Fruit fly (Drosophila melanogaster) whole organism, embryonic: ENCODE data around the gene CG7227.
A peak's percentile ranks its signal among the peaks of the same experiment; 100 is the strongest.

Experiments used
- ATbp ChIP-seq: fragments of 200-800 bp; sonication (Bioruptor generic); optimal IDR thresholded peaks from 2 replicates; lab custom pipeline; 2017; ENCODE audit warnings: missing biosample characterization, mild to moderate bottlenecking, missing genetic modification characterization, missing genetic modification reagents
- Atf-2 ChIP-seq: fragments of 200-800 bp; sonication (Bioruptor generic); optimal IDR thresholded peaks from 2 replicates; lab custom pipeline; 2016; ENCODE audit warnings: missing biosample characterization, missing genetic modification characterization
- Atf3 ChIP-seq: fragments of 200-800 bp; sonication (Bioruptor generic); optimal IDR thresholded peaks from 3 replicates; lab custom pipeline; 2016; ENCODE audit warnings: missing biosample characterization, missing genetic modification characterization
- C15 ChIP-seq: fragments of 200-800 bp; sonication (Bioruptor generic); IDR thresholded peaks from 3 replicates; pipeline ENCODE4 v1.3.6; 2022; ENCODE audit warnings: missing biosample characterization, missing genetic modification characterization
- CG10274 ChIP-seq: fragments of 200-800 bp; sonication (Bioruptor generic); optimal IDR thresholded peaks from 3 replicates; lab custom pipeline; 2017; ENCODE audit warnings: missing biosample characterization, mild to moderate bottlenecking, missing genetic modification characterization
- CG12236 ChIP-seq: fragments of 200-800 bp; sonication (Bioruptor generic); optimal IDR thresholded peaks from 2 replicates; lab custom pipeline; 2016; ENCODE audit warnings: missing biosample characterization, missing genetic modification characterization
- CG12299 ChIP-seq: fragments of 200-800 bp; sonication (Bioruptor generic); optimal IDR thresholded peaks from 2 replicates; lab custom pipeline; 2018; ENCODE audit warnings: missing biosample characterization, mild to moderate bottlenecking, missing genetic modification characterization
- CG13894 ChIP-seq: fragments of 200-800 bp; sonication (Bioruptor generic); optimal IDR thresholded peaks from 3 replicates; lab custom pipeline; 2018; ENCODE audit warnings: missing biosample characterization, mild to moderate bottlenecking, missing genetic modification characterization, moderate library complexity
- CG15269 ChIP-seq: fragments of 200-800 bp; sonication (Bioruptor generic); optimal IDR thresholded peaks from 2 replicates; lab custom pipeline; 2018; ENCODE audit warnings: missing biosample characterization, mild to moderate bottlenecking, missing genetic modification characterization, moderate library complexity
- CG17612 ChIP-seq: fragments of 200-800 bp; sonication (Bioruptor generic); IDR thresholded peaks from 2 replicates; pipeline ENCODE4 v1.3.6; 2022; ENCODE audit warnings: missing biosample characterization, missing genetic modification characterization
- CG2202 ChIP-seq: fragments of 200-800 bp; sonication (Bioruptor generic); optimal IDR thresholded peaks from 2 replicates; lab custom pipeline; 2018; ENCODE audit warnings: missing biosample characterization, mild to moderate bottlenecking, missing genetic modification characterization
- CG2875 ChIP-seq: fragments of 200-800 bp; sonication (Bioruptor generic); optimal IDR thresholded peaks from 2 replicates; lab custom pipeline; 2017; ENCODE audit warnings: missing biosample characterization, mild to moderate bottlenecking, missing genetic modification characterization, missing genetic modification reagents
- CG33213 ChIP-seq: fragments of 200-800 bp; sonication (Bioruptor generic); optimal IDR thresholded peaks from 3 replicates; lab custom pipeline; 2016; ENCODE audit warnings: missing biosample characterization, missing genetic modification characterization
- CG43689 ChIP-seq: fragments of 200-800 bp; sonication (Bioruptor generic); IDR thresholded peaks from 2 replicates; pipeline ENCODE4 v1.3.6; 2022; ENCODE audit warnings: missing biosample characterization, missing genetic modification characterization
- CG6791 ChIP-seq: fragments of 200-800 bp; sonication (Bioruptor generic); IDR thresholded peaks from 3 replicates; pipeline ENCODE4 v1.3.6; 2022; ENCODE audit warnings: missing biosample characterization, missing genetic modification characterization; ENCODE audit not compliant: partially characterized antibody
- CG7372 ChIP-seq: fragments of 200-800 bp; sonication (Bioruptor generic); IDR thresholded peaks from 2 replicates; pipeline ENCODE4 v1.3.6; 2022; ENCODE audit warnings: missing biosample characterization, missing genetic modification characterization
- CG7963 ChIP-seq: fragments of 200-800 bp; sonication (Bioruptor generic); IDR thresholded peaks from 3 replicates; pipeline ENCODE4 v1.3.6; 2022; ENCODE audit warnings: missing biosample characterization, missing genetic modification characterization; ENCODE audit not compliant: partially characterized antibody
- CG8388 ChIP-seq: fragments of 200-800 bp; sonication (Bioruptor generic); optimal IDR thresholded peaks from 2 replicates; lab custom pipeline; 2019; ENCODE audit warnings: missing biosample characterization, mild to moderate bottlenecking, missing genetic modification characterization, moderate library complexity
- CG8944 ChIP-seq: fragments of 200-800 bp; sonication (Bioruptor generic); optimal IDR thresholded peaks from 3 replicates; lab custom pipeline; 2016; ENCODE audit warnings: missing biosample characterization, missing genetic modification characterization
- CG9727 ChIP-seq: fragments of 200-800 bp; sonication (Bioruptor generic); optimal IDR thresholded peaks from 3 replicates; lab custom pipeline; 2017; ENCODE audit warnings: missing biosample characterization, mild to moderate bottlenecking, missing genetic modification characterization
- CG9797 ChIP-seq: fragments of 200-800 bp; sonication (Bioruptor generic); optimal IDR thresholded peaks from 3 replicates; lab custom pipeline; 2018; ENCODE audit warnings: missing biosample characterization, mild to moderate bottlenecking, missing genetic modification characterization
- CG9876 ChIP-seq: fragments of 200-800 bp; sonication (Bioruptor generic); optimal IDR thresholded peaks from 2 replicates; lab custom pipeline; 2016; ENCODE audit warnings: missing biosample characterization, missing genetic modification characterization
- CrebB ChIP-seq: fragments of 200-800 bp; sonication (Bioruptor generic); optimal IDR thresholded peaks from 3 replicates; lab custom pipeline; 2018; ENCODE audit warnings: missing biosample characterization, mild to moderate bottlenecking, missing genetic modification characterization
- Dip2 ChIP-seq: fragments of 200-800 bp; sonication (Bioruptor generic); IDR thresholded peaks from 2 replicates; pipeline ENCODE4 v1.3.6; 2022; ENCODE audit warnings: missing biosample characterization, missing genetic modification characterization
- Drgx ChIP-seq: fragments of 200-800 bp; sonication (Bioruptor generic); IDR thresholded peaks from 2 replicates; pipeline ENCODE4 v1.3.6; 2022; ENCODE audit warnings: missing biosample characterization, missing genetic modification characterization
- H15 ChIP-seq: fragments of 200-800 bp; sonication (Bioruptor generic); IDR thresholded peaks from 3 replicates; pipeline ENCODE4 v1.3.6; 2022; ENCODE audit warnings: missing biosample characterization, missing genetic modification characterization
- Hr3 ChIP-seq: fragments of 200-800 bp; sonication (Bioruptor generic); optimal IDR thresholded peaks from 3 replicates; lab custom pipeline; 2016; ENCODE audit warnings: missing biosample characterization, missing genetic modification characterization
- Med ChIP-seq: fragments of 200-800 bp; sonication (Bioruptor generic); peaks from one replicate; lab custom pipeline; 2016; ENCODE audit warnings: missing biosample characterization, missing genetic modification characterization, mild to moderate bottlenecking, inconsistent platforms, moderate library complexity
- NC2β ChIP-seq: fragments of 200-800 bp; sonication (Bioruptor generic); optimal IDR thresholded peaks from 2 replicates; lab custom pipeline; 2016; ENCODE audit warnings: missing biosample characterization, missing genetic modification characterization
- Nf-YB ChIP-seq: fragments of 200-800 bp; sonication (Bioruptor generic); optimal IDR thresholded peaks from 3 replicates; lab custom pipeline; 2019; ENCODE audit warnings: missing biosample characterization, mild to moderate bottlenecking, missing genetic modification characterization, moderate library complexity
- Trl ChIP-seq, 3 experiments: fragments of >200 bp in 2 of 3; fragments of 200-800 bp in 1 of 3; sonication (Bioruptor generic) in 1 of 3; optimal IDR thresholded peaks; 2 replicates in 1 of 3; 3 replicates in 2 of 3; lab custom pipeline; 2016 to 2017; ENCODE audit warnings: missing biosample characterization in 1 of 3, missing genetic modification characterization in 1 of 3
- Vsx1 ChIP-seq: fragments of 200-800 bp; sonication (Bioruptor generic); optimal IDR thresholded peaks from 2 replicates; lab custom pipeline; 2017; ENCODE audit warnings: missing biosample characterization, mild to moderate bottlenecking, missing genetic modification characterization, missing genetic modification reagents
- bowl ChIP-seq: fragments of 200-800 bp; sonication (Bioruptor generic); IDR thresholded peaks from 2 replicates; pipeline ENCODE4 v1.3.6; 2022; ENCODE audit warnings: missing biosample characterization, missing genetic modification characterization
- crc ChIP-seq: fragments of 200-800 bp; sonication (Bioruptor generic); optimal IDR thresholded peaks from 2 replicates; lab custom pipeline; 2016; ENCODE audit warnings: missing biosample characterization, missing genetic modification characterization
- crp ChIP-seq, 2 experiments: fragments of 200-800 bp; sonication (Bioruptor generic); optimal IDR thresholded peaks; 2 replicates in 1 of 2; 3 replicates in 1 of 2; lab custom pipeline; 2017; ENCODE audit warnings: missing biosample characterization in 2 of 2, missing genetic modification characterization in 2 of 2, mild to moderate bottlenecking in 1 of 2, moderate library complexity in 1 of 2
- eve ChIP-seq, 2 experiments: fragments of >200 bp; optimal IDR thresholded peaks; 2 replicates each; lab custom pipeline; 2017; ENCODE audit warnings: missing biosample characterization in 2 of 2, missing genetic modification characterization in 2 of 2
- fd64A ChIP-seq: fragments of 200-800 bp; sonication (Bioruptor generic); optimal IDR thresholded peaks from 3 replicates; lab custom pipeline; 2018; ENCODE audit warnings: missing biosample characterization, mild to moderate bottlenecking, missing genetic modification characterization
- gce ChIP-seq: fragments of 200-800 bp; sonication (Bioruptor generic); IDR thresholded peaks from 3 replicates; pipeline ENCODE4 v1.3.6; 2022; ENCODE audit warnings: missing biosample characterization, missing genetic modification characterization
- h ChIP-seq: fragments of >200 bp; optimal IDR thresholded peaks from 2 replicates; lab custom pipeline; 2017
- jumu ChIP-seq: fragments of 200-800 bp; sonication (Bioruptor generic); optimal IDR thresholded peaks from 3 replicates; lab custom pipeline; 2016; ENCODE audit warnings: missing biosample characterization, missing genetic modification characterization
- kay ChIP-seq: fragments of 200-800 bp; sonication (Bioruptor generic); optimal IDR thresholded peaks from 2 replicates; lab custom pipeline; 2016; ENCODE audit warnings: missing biosample characterization, missing genetic modification characterization
- mirr ChIP-seq: fragments of 200-800 bp; sonication (Bioruptor generic); optimal IDR thresholded peaks from 3 replicates; lab custom pipeline; 2018; ENCODE audit warnings: missing biosample characterization, mild to moderate bottlenecking, missing genetic modification characterization
- org-1 ChIP-seq: fragments of 200-800 bp; sonication (Bioruptor generic); optimal IDR thresholded peaks from 2 replicates; lab custom pipeline; 2017; ENCODE audit warnings: missing biosample characterization, missing genetic modification characterization
- peb ChIP-seq: fragments of 200-800 bp; sonication (Bioruptor generic); IDR thresholded peaks from 2 replicates; pipeline ENCODE4 v1.3.6; 2022; ENCODE audit warnings: missing biosample characterization, missing genetic modification characterization
- pum ChIP-seq: fragments of 200-800 bp; sonication (Bioruptor generic); optimal IDR thresholded peaks from 2 replicates; lab custom pipeline; 2016; ENCODE audit warnings: missing biosample characterization, missing genetic modification characterization
- scrt ChIP-seq: fragments of 200-800 bp; sonication (Bioruptor generic); optimal IDR thresholded peaks from 2 replicates; lab custom pipeline; 2018; ENCODE audit warnings: missing biosample characterization, mild to moderate bottlenecking, missing genetic modification characterization, moderate library complexity
- shn ChIP-seq: fragments of 200-800 bp; sonication (Bioruptor generic); optimal IDR thresholded peaks from 3 replicates; lab custom pipeline; 2016; ENCODE audit warnings: missing biosample characterization, missing genetic modification characterization
- vfl ChIP-seq: fragments of 200-800 bp; sonication (Bioruptor generic); optimal IDR thresholded peaks from 2 replicates; lab custom pipeline; 2016; ENCODE audit warnings: missing biosample characterization, missing genetic modification characterization

CG7227 gene

dm6 chr2L:8001694-8002627, 4.0 kb upstream of the CG7227 start (continued):
- TF ChIP-seq scrt (GFP tag; lab: Kevin White, UChicago), result peak; percentile 75
- peak; percentile 27; the same call in 1 of the 2 replicates for TF ChIP-seq Dip2 (GFP tag; lab: Robert Waterston, UW)
- TF ChIP-seq crc (GFP tag; lab: Kevin White, UChicago), result peak; percentile 69
- peak; percentile 74 for TF ChIP-seq kay (GFP tag; lab: Kevin White, UChicago)
- TF ChIP-seq NC2β (GFP tag; lab: Kevin White, UChicago), result peak; percentile 80
- peak; percentile 93 for TF ChIP-seq CG9727 (GFP tag; lab: Kevin White, UChicago)
- TF ChIP-seq CG8388 (GFP tag; lab: Kevin White, UChicago), result peak; percentile 74
- peak in 1 of 2 experiments; percentile 94 for TF ChIP-seq eve (GFP tag; optimal IDR thresholded peaks at IDR 0.05; lab: Kevin White, UChicago)
- TF ChIP-seq CG12299 (tag; lab: Kevin White, UChicago), result peak; percentile 63
- peak; percentile 65 for TF ChIP-seq Atf3
- TF ChIP-seq CG17612, result peak; percentile 54; the same call in 1 of the 2 replicates
- TF ChIP-seq jumu, result peak; percentile 74
- TF ChIP-seq CG15269 (tag; lab: Kevin White, UChicago), result peak; percentile 91
- TF ChIP-seq Trl (optimal IDR thresholded peaks at IDR 0.05; lab: Kevin White, UChicago), result no peak
- peak; percentile 11 for TF ChIP-seq Trl (GFP tag; optimal IDR thresholded peaks at IDR 0.05; lab: Kevin White, UChicago)
- TF ChIP-seq Hr3, result peak; percentile 83
- peak; percentile 71 for TF ChIP-seq Nf-YB (GFP tag; lab: Kevin White, UChicago)
- peak; percentile 86 for TF ChIP-seq CG7372 (GFP tag; lab: Robert Waterston, UW)
- TF ChIP-seq CG6791 (GFP tag; lab: Robert Waterston, UW), result no peak
- peak; percentile 74 for TF ChIP-seq CG10274 (GFP tag; lab: Kevin White, UChicago)
- peak; percentile 65 for TF ChIP-seq CG9876 (GFP tag; lab: Kevin White, UChicago)
- peak; percentile 37 for TF ChIP-seq fd64A (GFP tag; lab: Kevin White, UChicago)
- peak; percentile 73 for TF ChIP-seq CG12236 (GFP tag; lab: Kevin White, UChicago)
- peak; percentile 80 for TF ChIP-seq Vsx1 (GFP tag; lab: Kevin White, UChicago)
- peak; percentile 35 for TF ChIP-seq CG33213
- TF ChIP-seq CG8944 (GFP tag; lab: Kevin White, UChicago), result peak; percentile 73
- TF ChIP-seq org-1, result peak; percentile 88
- no peak for TF ChIP-seq bowl (GFP tag; lab: Robert Waterston, UW)
- peak; percentile 78 for TF ChIP-seq CG2875 (GFP tag; lab: Kevin White, UChicago)
- TF ChIP-seq CG9797 (GFP tag; lab: Kevin White, UChicago), result peak; percentile 4
- peak; percentile 71 for TF ChIP-seq mirr (GFP tag; lab: Kevin White, UChicago)
- TF ChIP-seq gce (GFP tag; lab: Robert Waterston, UW), result 0 out of 3 replicates have a peak, but pooled peaks have one; percentile 41
- TF ChIP-seq pum (GFP tag; lab: Kevin White, UChicago), result peak; percentile 71
- TF ChIP-seq vfl, result peak; percentile 62
- peak; percentile 56 for TF ChIP-seq CG2202 (tag; lab: Kevin White, UChicago)
- peak; percentile 20; the same call in 1 of the 3 replicates for TF ChIP-seq C15 (GFP tag; lab: Robert Waterston, UW)
- peak; percentile 66 for TF ChIP-seq peb (GFP tag; lab: Robert Waterston, UW)
- TF ChIP-seq Drgx (GFP tag; lab: Robert Waterston, UW), result peak; percentile 91
- peak; percentile 79 for TF ChIP-seq shn (GFP tag; lab: Kevin White, UChicago)
- TF ChIP-seq Med (GFP tag; lab: Kevin White, UChicago), result peak; percentile 93
- peak; percentile 17 for TF ChIP-seq CrebB
- peak in 1 of 2 experiments; percentile 40 for TF ChIP-seq crp (GFP tag; optimal IDR thresholded peaks at IDR 0.05; lab: Kevin White, UChicago)
- peak; percentile 77 for TF ChIP-seq H15 (GFP tag; lab: Robert Waterston, UW)
- peak; percentile 71 for TF ChIP-seq CG13894 (tag; lab: Kevin White, UChicago)
- no peak for TF ChIP-seq h (lab: Kevin White, UChicago)
- TF ChIP-seq CG7963 (GFP tag; lab: Robert Waterston, UW), result no peak
- TF ChIP-seq Atf-2 (GFP tag; lab: Kevin White, UChicago), result peak; percentile 90
- TF ChIP-seq ATbp, result peak; percentile 77
- TF ChIP-seq CG43689 (GFP tag; lab: Robert Waterston, UW), result no peak
